Worm (Caenorhabditis elegans) whole organism, L1 larva: ENCODE measurements around the gene T04H1.12.

ENCODE experiments used
- C04F5.9 ChIP-seq: sonication (generic microtip); optimal IDR thresholded peaks from 2 replicates; lab custom pipeline; 2016; ENCODE audit warnings: missing genetic modification characterization, missing compliant biosample characterization
- ceh-8 ChIP-seq: fragments of 200-800 bp; sonication (Bioruptor generic); optimal IDR thresholded peaks from 2 replicates; lab custom pipeline; 2018; ENCODE audit warnings: mild to moderate bottlenecking, missing genetic modification characterization, moderate library complexity, missing compliant biosample characterization
- elt-3 ChIP-seq, 6 experiments: fragments of 150-350 bp in 1 of 6; sonication (generic microtip); optimal IDR thresholded peaks; 2 replicates each; lab custom pipeline; 2017 to 2018; ENCODE audit warnings: missing biosample characterization in 6 of 6, missing genetic modification characterization in 6 of 6, inconsistent platforms in 1 of 6
- lsy-2 ChIP-seq, 2 experiments: fragments of 150-350 bp; optimal IDR thresholded peaks; 2 replicates each; lab custom pipeline; 2014; ENCODE audit warnings: missing biosample characterization in 2 of 2, missing genetic modification characterization in 2 of 2
- mdl-1 ChIP-seq, 2 experiments: fragments of 150-350 bp; optimal IDR thresholded peaks; 2 replicates each; lab custom pipeline; 2014 to 2017; ENCODE audit warnings: missing biosample characterization in 2 of 2, missing genetic modification characterization in 2 of 2, inconsistent platforms in 1 of 2
- nhr-47 ChIP-seq: sonication (generic microtip); optimal IDR thresholded peaks from 2 replicates; lab custom pipeline; 2016; ENCODE audit warnings: mild to moderate bottlenecking, missing genetic modification characterization, moderate library complexity, missing compliant biosample characterization
- nhr-76 ChIP-seq: sonication (generic microtip); optimal IDR thresholded peaks from 2 replicates; lab custom pipeline; 2017; ENCODE audit warnings: missing biosample characterization, missing genetic modification characterization
- unc-86 ChIP-seq: sonication (generic microtip); optimal IDR thresholded peaks from 2 replicates; lab custom pipeline; 2016; ENCODE audit warnings: missing genetic modification characterization, missing compliant biosample characterization
- zip-4 ChIP-seq: fragments of 200-800 bp; sonication (Bioruptor generic); optimal IDR thresholded peaks from 2 replicates; lab custom pipeline; 2018; ENCODE audit warnings: mild to moderate bottlenecking, missing genetic modification characterization, moderate library complexity, missing compliant biosample characterization
- ztf-11 ChIP-seq, 2 experiments: sonication (generic microtip); optimal IDR thresholded peaks; 2 replicates each; lab custom pipeline; 2016 to 2017; ENCODE audit warnings: missing genetic modification characterization in 2 of 2, missing biosample characterization in 1 of 2, missing compliant biosample characterization in 1 of 2

DNA sequence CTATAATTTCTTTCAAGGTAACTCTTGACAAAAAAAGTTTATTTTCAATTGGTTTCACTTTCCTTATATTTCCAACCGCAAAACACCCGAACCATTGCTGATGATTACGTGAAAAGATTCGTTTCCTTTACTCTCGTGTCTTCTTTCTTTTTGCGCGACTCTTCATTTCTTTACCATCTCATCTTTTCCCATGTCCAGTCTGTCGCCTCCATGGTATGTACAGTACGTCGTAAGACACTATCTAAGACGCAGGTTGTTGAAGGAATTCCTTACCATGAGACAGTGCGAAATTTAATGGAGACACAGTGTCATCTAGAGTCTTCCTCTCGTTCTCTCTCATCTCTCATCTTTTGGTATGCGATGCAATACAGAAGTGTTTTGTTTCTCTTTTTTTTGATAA lies 44.7 kb downstream of the T04H1.12 start:
- TF ChIP-seq ztf-11 (tag; optimal IDR thresholded peaks at IDR 0.05; lab: Kevin White, UChicago): no peak
- TF ChIP-seq unc-86: no peak
- TF ChIP-seq lsy-2 (tag; optimal IDR thresholded peaks at IDR 0.05; lab: Kevin White, UChicago): peak; percentile 56 to 85
- TF ChIP-seq elt-3 (tag; optimal IDR thresholded peaks at IDR 0.05; lab: Kevin White, UChicago): peak in 3 of 6 experiments; percentile 83 to 92 (median 89)
- TF ChIP-seq nhr-47 (tag; lab: Kevin White, UChicago): peak; percentile 35
- no peak for TF ChIP-seq ceh-8
- TF ChIP-seq C04F5.9 (tag; lab: Kevin White, UChicago): no peak
- TF ChIP-seq nhr-76 (tag; lab: Kevin White, UChicago): no peak
- no peak for TF ChIP-seq zip-4 (GFP tag; lab: Kevin White, UChicago)
- TF ChIP-seq mdl-1 (tag; optimal IDR thresholded peaks at IDR 0.05; lab: Kevin White, UChicago): peak in 1 of 2 experiments; percentile 84
